Worm (Caenorhabditis elegans): ENCODE data around the gene grl-28.

- no peak for TF ChIP-seq ztf-11 (tag; optimal IDR thresholded peaks at IDR 0.05)
- no peak for TF ChIP-seq nhr-237 (tag; optimal IDR thresholded peaks at IDR 0.05)
- no peak for TF ChIP-seq cnd-1 (tag; optimal IDR thresholded peaks at IDR 0.05)
- TF ChIP-seq unc-39 (tag; optimal IDR thresholded peaks at IDR 0.05): no peak
- TF ChIP-seq snpc-4 (tag; optimal IDR thresholded peaks at IDR 0.05): no peak
- no peak for TF ChIP-seq unc-62 (GFP tag; optimal IDR thresholded peaks at IDR 0.05)
- no peak for TF ChIP-seq lin-13 (tag; optimal IDR thresholded peaks at IDR 0.05)
- TF ChIP-seq nhr-76 (tag; optimal IDR thresholded peaks at IDR 0.05): no peak
Measured at ce11 chrV:3507691-3508090, 44.0 kb downstream of the grl-28 start, which contains the start of gene str-225.

All from whole organism, mixed stage, embryonic.